Fruit fly (Drosophila melanogaster) whole organism, prepupa: Measurements from ENCODE around the gene CG10137.

Experiments used
- CG10631 ChIP-seq: fragments of 200-800 bp; sonication (Bioruptor generic); optimal IDR thresholded peaks from 2 replicates; lab custom pipeline; 2016; ENCODE audit warnings: missing biosample characterization, missing genetic modification characterization
- CG15336 ChIP-seq: fragments of 200-800 bp; sonication (Bioruptor generic); IDR thresholded peaks from 2 replicates; pipeline ENCODE4 v1.3.6; 2022; ENCODE audit warnings: missing biosample characterization, missing genetic modification characterization
- CG6792 ChIP-seq: fragments of 200-800 bp; sonication (Bioruptor generic); optimal IDR thresholded peaks from 3 replicates; lab custom pipeline; 2016; ENCODE audit warnings: missing biosample characterization, missing genetic modification characterization
- Hr39 ChIP-seq: fragments of 200-800 bp; sonication (Bioruptor generic); optimal IDR thresholded peaks from 2 replicates; lab custom pipeline; 2016; ENCODE audit warnings: missing biosample characterization, missing genetic modification characterization
- Lpt ChIP-seq: fragments of 200-800 bp; sonication (Bioruptor generic); optimal IDR thresholded peaks from 3 replicates; lab custom pipeline; 2016; ENCODE audit warnings: missing biosample characterization, missing genetic modification characterization
- Sox14 ChIP-seq: fragments of 200-800 bp; sonication (Bioruptor generic); optimal IDR thresholded peaks from 3 replicates; lab custom pipeline; 2016; ENCODE audit warnings: missing biosample characterization, missing genetic modification characterization
- achi ChIP-seq: fragments of 200-800 bp; sonication (Bioruptor generic); optimal IDR thresholded peaks from 3 replicates; lab custom pipeline; 2016; ENCODE audit warnings: missing biosample characterization, missing genetic modification characterization
- dac ChIP-seq: fragments of 200-800 bp; sonication (Bioruptor generic); optimal IDR thresholded peaks from 2 replicates; lab custom pipeline; 2017; ENCODE audit warnings: missing biosample characterization, mild to moderate bottlenecking, missing genetic modification characterization

dm6 chr2L:19540307-19540706 is 13.8 kb downstream of the CG10137 start, which contains the start of gene CG13081:
- TF ChIP-seq Sox14 (GFP tag; lab: Kevin White, UChicago), result no peak
- TF ChIP-seq CG15336 (GFP tag; lab: Robert Waterston, UW), result no peak
- no peak for TF ChIP-seq CG6792 (GFP tag; lab: Kevin White, UChicago)
- no peak for TF ChIP-seq achi
- TF ChIP-seq dac, result no peak
- no peak for TF ChIP-seq Hr39
- TF ChIP-seq Lpt, result no peak
- TF ChIP-seq CG10631 (GFP tag; lab: Kevin White, UChicago), result no peak
